Fruit fly (Drosophila melanogaster): ENCODE data around the gene gammaTub23C.

gammaTub23C gene

dm6 chr2L:3012780-3013179 lies 40.1 kb downstream of the gammaTub23C start (continued):
- TF ChIP-seq her (GFP tag; optimal IDR thresholded peaks at IDR 0.05) (no peak), Sry-β (GFP tag; optimal IDR thresholded peaks at IDR 0.05) (no peak), CG30431 (GFP tag; optimal IDR thresholded peaks at IDR 0.05) (peak; percentile 18), CG11695 (GFP tag; IDR thresholded peaks at IDR 0.05) (no peak), ftz-f1 (GFP tag; optimal IDR thresholded peaks at IDR 0.05) (no peak), amos (GFP tag; IDR thresholded peaks at IDR 0.05; ENCODE audit: partially characterized antibody) (no peak), otp (GFP tag; IDR thresholded peaks at IDR 0.05) (no peak), ken (GFP tag; IDR thresholded peaks at IDR 0.05) (peak; percentile 38; the same call in 1 of the 3 replicates), Nf-YC (tag; optimal IDR thresholded peaks at IDR 0.05) (no peak), zf30C (GFP tag; optimal IDR thresholded peaks at IDR 0.05) (no peak), NC2α (GFP tag; optimal IDR thresholded peaks at IDR 0.05) (no peak), ap (GFP tag; IDR thresholded peaks at IDR 0.05) (0 out of 2 replicates have a peak, but pooled peaks have one; percentile 33), grau (tag; optimal IDR thresholded peaks at IDR 0.05) (no peak), CG6689 (GFP tag; IDR thresholded peaks at IDR 0.05) (no peak), CG12659 (GFP tag; optimal IDR thresholded peaks at IDR 0.05) (no peak), sens (GFP tag) (peak; percentile 78), CG31388 (GFP tag; optimal IDR thresholded peaks at IDR 0.05) (no peak), lmd (GFP tag; IDR thresholded peaks at IDR 0.05) (peak; percentile 44; the same call in 1 of the 2 replicates), vfl (GFP tag; optimal IDR thresholded peaks at IDR 0.05) (no peak), CG4617 (GFP tag; optimal IDR thresholded peaks at IDR 0.05; ENCODE audit: borderline replicate concordance) (no peak), sens-2 (GFP tag; IDR thresholded peaks at IDR 0.05) (no peak), CG4282 (GFP tag; optimal IDR thresholded peaks at IDR 0.05) (no peak), PHDP (tag; optimal IDR thresholded peaks at IDR 0.05) (peak; percentile 26), jing (GFP tag; optimal IDR thresholded peaks at IDR 0.05) (no peak), tup (GFP tag; optimal IDR thresholded peaks at IDR 0.05) (peak; percentile 26), da (GFP tag; optimal IDR thresholded peaks at IDR 0.05) (no peak), gro (GFP tag; optimal IDR thresholded peaks at IDR 0.05) (no peak), CG7928 (GFP tag; optimal IDR thresholded peaks at IDR 0.05) (no peak), tap (tag; optimal IDR thresholded peaks at IDR 0.05) (no peak), corto (GFP tag; optimal IDR thresholded peaks at IDR 0.05) (no peak), Ets65A (GFP tag) (peak; percentile 41), Sox100B (GFP tag; optimal IDR thresholded peaks at IDR 0.05) (no peak), CG15601 (tag; optimal IDR thresholded peaks at IDR 0.05) (no peak), tna (GFP tag; IDR thresholded peaks at IDR 0.05; ENCODE audit: partially characterized antibody) (no peak), CG1024 (GFP tag; IDR thresholded peaks at IDR 0.05) (no peak), Mes4 (GFP tag; optimal IDR thresholded peaks at IDR 0.05) (no peak), Fer1 (GFP tag; optimal IDR thresholded peaks at IDR 0.05) (no peak), Gug (GFP tag; IDR thresholded peaks at IDR 0.05) (no peak), CG17829 (tag; optimal IDR thresholded peaks at IDR 0.05) (peak; percentile 53), jigr1 (GFP tag; IDR thresholded peaks at IDR 0.05) (no peak), dysf (GFP tag; IDR thresholded peaks at IDR 0.05) (peak; percentile 59; the same call in 2 of the 3 replicates), Hr78 (GFP tag; optimal IDR thresholded peaks at IDR 0.05) (no peak), Sin3A (optimal IDR thresholded peaks at IDR 0.05) (no peak), lola (GFP tag; optimal IDR thresholded peaks at IDR 0.05) (peak in 1 of 3 experiments; percentile 42), Six4 (GFP tag; optimal IDR thresholded peaks at IDR 0.05) (no peak), D19B (GFP tag; optimal IDR thresholded peaks at IDR 0.05) (no peak), YL-1 (GFP tag; optimal IDR thresholded peaks at IDR 0.05) (no peak), CG18011 (GFP tag; optimal IDR thresholded peaks at IDR 0.05) (no peak), CG5180 (GFP tag; optimal IDR thresholded peaks at IDR 0.05) (no peak), seq (GFP tag; IDR thresholded peaks at IDR 0.05) (no peak), CG10979 (tag; optimal IDR thresholded peaks at IDR 0.05) (peak; percentile 57), CG6175 (GFP tag; IDR thresholded peaks at IDR 0.05) (no peak)
